Fruit fly (Drosophila melanogaster) whole organism, prepupa: Measurements from ENCODE around the gene CG10353.

Source experiments
- Blimp-1 ChIP-seq: fragments of 200-800 bp; sonication (Bioruptor generic); optimal IDR thresholded peaks from 3 replicates; lab custom pipeline; 2017; ENCODE audit warnings: missing biosample characterization, missing genetic modification characterization, mild to moderate bottlenecking, moderate library complexity, missing genetic modification reagents
- CG10631 ChIP-seq: fragments of 200-800 bp; sonication (Bioruptor generic); optimal IDR thresholded peaks from 2 replicates; lab custom pipeline; 2016; ENCODE audit warnings: missing biosample characterization, missing genetic modification characterization
- CG11294 ChIP-seq: fragments of 200-800 bp; sonication (Bioruptor generic); IDR thresholded peaks from 2 replicates; pipeline ENCODE4 v1.3.6; 2022; ENCODE audit warnings: missing biosample characterization, missing genetic modification characterization
- CG11762 ChIP-seq: fragments of 200-800 bp; sonication (Bioruptor generic); optimal IDR thresholded peaks from 3 replicates; lab custom pipeline; 2016; ENCODE audit warnings: missing biosample characterization, missing genetic modification characterization; ENCODE audit not compliant: insufficient read depth
- CG16779 ChIP-seq: fragments of 200-800 bp; sonication (Bioruptor generic); optimal IDR thresholded peaks from 3 replicates; lab custom pipeline; 2017; ENCODE audit warnings: missing biosample characterization, mild to moderate bottlenecking, missing genetic modification characterization
- CG3032 ChIP-seq: fragments of 200-800 bp; optimal IDR thresholded peaks from 2 replicates; lab custom pipeline; 2019; ENCODE audit warnings: missing biosample characterization, mild to moderate bottlenecking, missing genetic modification characterization, moderate library complexity
- CG31627 ChIP-seq: fragments of 200-800 bp; sonication (Bioruptor generic); optimal IDR thresholded peaks from 3 replicates; lab custom pipeline; 2016; ENCODE audit warnings: missing biosample characterization, missing genetic modification characterization
- CG32006 ChIP-seq: fragments of 200-800 bp; sonication (Bioruptor generic); optimal IDR thresholded peaks from 3 replicates; lab custom pipeline; 2017; ENCODE audit warnings: missing biosample characterization, mild to moderate bottlenecking, missing genetic modification characterization
- CG34406 ChIP-seq: fragments of 200-800 bp; sonication (Bioruptor generic); optimal IDR thresholded peaks from 3 replicates; lab custom pipeline; 2016; ENCODE audit warnings: missing biosample characterization, missing genetic modification characterization
- CG3919 ChIP-seq: fragments of 200-800 bp; sonication (Bioruptor generic); optimal IDR thresholded peaks from 3 replicates; lab custom pipeline; 2016; ENCODE audit warnings: missing biosample characterization, missing genetic modification characterization
- CG6163 ChIP-seq: fragments of 200-800 bp; sonication (Bioruptor generic); IDR thresholded peaks from 3 replicates; pipeline ENCODE4 v1.3.6; 2022; ENCODE audit warnings: missing biosample characterization, missing genetic modification characterization
- CG6792 ChIP-seq: fragments of 200-800 bp; sonication (Bioruptor generic); optimal IDR thresholded peaks from 3 replicates; lab custom pipeline; 2016; ENCODE audit warnings: missing biosample characterization, missing genetic modification characterization
- CG6854 ChIP-seq: fragments of 200-800 bp; sonication (Bioruptor generic); optimal IDR thresholded peaks from 2 replicates; lab custom pipeline; 2017; ENCODE audit warnings: missing biosample characterization, mild to moderate bottlenecking, missing genetic modification characterization
- Eip78C ChIP-seq: fragments of 200-800 bp; sonication (Bioruptor generic); peaks from one replicate; lab custom pipeline; 2016; ENCODE audit warnings: missing biosample characterization, missing genetic modification characterization
- Hr38 ChIP-seq: sonication (Bioruptor generic); optimal IDR thresholded peaks from 2 replicates; lab custom pipeline; 2016; ENCODE audit warnings: missing biosample characterization, missing genetic modification characterization
- Hr4 ChIP-seq: fragments of 200-800 bp; sonication (Bioruptor generic); optimal IDR thresholded peaks from 3 replicates; lab custom pipeline; 2016; ENCODE audit warnings: missing biosample characterization, missing genetic modification characterization
- Lpt ChIP-seq: fragments of 200-800 bp; sonication (Bioruptor generic); optimal IDR thresholded peaks from 3 replicates; lab custom pipeline; 2016; ENCODE audit warnings: missing biosample characterization, missing genetic modification characterization
- OdsH ChIP-seq: fragments of 200-800 bp; sonication (Bioruptor generic); optimal IDR thresholded peaks from 3 replicates; lab custom pipeline; 2016; ENCODE audit warnings: missing biosample characterization, missing genetic modification characterization
- Smox ChIP-seq: fragments of 200-800 bp; sonication (Bioruptor generic); optimal IDR thresholded peaks from 3 replicates; lab custom pipeline; 2016; ENCODE audit warnings: missing biosample characterization, missing genetic modification characterization
- Sox14 ChIP-seq: fragments of 200-800 bp; sonication (Bioruptor generic); optimal IDR thresholded peaks from 3 replicates; lab custom pipeline; 2016; ENCODE audit warnings: missing biosample characterization, missing genetic modification characterization
- Sox15 ChIP-seq: fragments of 200-800 bp; sonication (Bioruptor generic); optimal IDR thresholded peaks from 3 replicates; lab custom pipeline; 2016; ENCODE audit warnings: missing biosample characterization, missing genetic modification characterization
- acj6 ChIP-seq: fragments of 200-800 bp; sonication (Bioruptor generic); optimal IDR thresholded peaks from 3 replicates; lab custom pipeline; 2016; ENCODE audit warnings: missing biosample characterization, missing genetic modification characterization
- dac ChIP-seq: fragments of 200-800 bp; sonication (Bioruptor generic); optimal IDR thresholded peaks from 2 replicates; lab custom pipeline; 2017; ENCODE audit warnings: missing biosample characterization, mild to moderate bottlenecking, missing genetic modification characterization
- dsx ChIP-seq: fragments of 200-800 bp; optimal IDR thresholded peaks from 3 replicates; lab custom pipeline; 2019; ENCODE audit warnings: missing biosample characterization, mild to moderate bottlenecking, missing genetic modification characterization, moderate library complexity; ENCODE audit not compliant: poor library complexity, severe bottlenecking
- eg ChIP-seq: fragments of 200-800 bp; sonication (Bioruptor generic); IDR thresholded peaks from 3 replicates; pipeline ENCODE4 v1.3.6; 2022; ENCODE audit warnings: missing biosample characterization, missing genetic modification characterization
- esn ChIP-seq: fragments of 200-800 bp; sonication (Bioruptor generic); optimal IDR thresholded peaks from 2 replicates; lab custom pipeline; 2016; ENCODE audit warnings: missing biosample characterization, mild to moderate bottlenecking, missing genetic modification characterization, moderate library complexity
- fd85E ChIP-seq: fragments of 200-800 bp; sonication (Bioruptor generic); optimal IDR thresholded peaks from 3 replicates; lab custom pipeline; 2016; ENCODE audit warnings: missing biosample characterization, missing genetic modification characterization
- salr ChIP-seq, 2 experiments: fragments of 200-800 bp; sonication (Bioruptor generic); optimal IDR thresholded peaks; 3 replicates each; lab custom pipeline; 2016 to 2018; ENCODE audit warnings: missing biosample characterization in 2 of 2, missing genetic modification characterization in 2 of 2, mild to moderate bottlenecking in 1 of 2
- ss ChIP-seq, 2 experiments: fragments of 200-800 bp; sonication (Bioruptor generic); optimal IDR thresholded peaks; 2 replicates in 1 of 2; 3 replicates in 1 of 2; lab custom pipeline; 2017 to 2018; ENCODE audit warnings: mild to moderate bottlenecking in 2 of 2, missing biosample characterization in 2 of 2, missing genetic modification characterization in 2 of 2, moderate library complexity in 1 of 2
- svp ChIP-seq: fragments of 200-800 bp; sonication (Bioruptor generic); peaks from one replicate; lab custom pipeline; 2016; ENCODE audit warnings: missing biosample characterization, missing genetic modification characterization
- vri ChIP-seq: fragments of 200-800 bp; sonication (Bioruptor generic); optimal IDR thresholded peaks from 3 replicates; lab custom pipeline; 2016; ENCODE audit warnings: missing biosample characterization, mild to moderate bottlenecking, missing genetic modification characterization

CG10353 gene

dm6 chrX:11915154-11915593 lies 28.2 kb upstream of the CG10353 start (continued):
- TF ChIP-seq dsx (peak; percentile 89), CG34406 (GFP tag; lab: Kevin White, UChicago) (peak; percentile 88), CG3032 (tag; lab: Kevin White, UChicago) (peak; percentile 93), vri (peak; percentile 47), ss (GFP tag; optimal IDR thresholded peaks at IDR 0.05; lab: Kevin White, UChicago) (peak; percentile 93), dac (GFP tag; lab: Kevin White, UChicago) (peak; percentile 89), acj6 (GFP tag; lab: Kevin White, UChicago) (peak; percentile 82), CG31627 (peak; percentile 47), CG11294 (GFP tag; lab: Robert Waterston, UW) (peak; percentile 55), Hr4 (GFP tag; lab: Kevin White, UChicago) (peak; percentile 78), CG3919 (GFP tag; lab: Kevin White, UChicago) (peak; percentile 81), esn (GFP tag; lab: Kevin White, UChicago) (peak; percentile 84), svp (GFP tag; lab: Kevin White, UChicago) (peak; percentile 89), CG6854 (peak; percentile 92)

DNA sequence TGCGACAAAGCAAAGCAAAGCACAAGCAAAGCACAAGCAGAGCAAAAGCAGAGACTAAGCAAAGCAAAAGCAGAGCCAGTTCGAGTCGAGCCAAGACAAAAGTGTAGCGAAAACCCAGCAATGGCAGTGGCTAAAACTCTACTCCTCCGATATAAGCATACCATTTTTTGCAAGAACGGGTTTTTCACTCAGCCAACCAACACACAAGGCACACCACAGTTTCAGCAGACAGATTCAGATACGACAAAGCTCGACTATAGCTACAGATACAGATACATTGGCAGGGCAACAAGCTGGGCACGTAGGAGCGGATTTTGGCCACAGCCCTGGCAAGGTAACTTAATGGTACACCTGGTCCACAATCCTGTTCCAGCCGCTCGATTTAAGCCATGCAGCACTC lies 26.6 kb upstream of the CG10353 start:
- TF ChIP-seq CG11294 (GFP tag; lab: Robert Waterston, UW) (no peak), Sox14 (GFP tag; lab: Kevin White, UChicago) (no peak), CG11762 (no peak), CG6163 (GFP tag; lab: Robert Waterston, UW) (0 out of 3 replicates have a peak, but pooled peaks have one; percentile 12), Eip78C (GFP tag; lab: Kevin White, UChicago) (peak; percentile 56), ss (GFP tag; optimal IDR thresholded peaks at IDR 0.05; lab: Kevin White, UChicago) (peak in 1 of 2 experiments; percentile 27), salr (GFP tag; optimal IDR thresholded peaks at IDR 0.05; lab: Kevin White, UChicago) (no peak), CG6854 (peak; percentile 41), dsx (peak; percentile 12), Blimp-1 (GFP tag; lab: Kevin White, UChicago) (no peak), Smox (no peak), CG6792 (GFP tag; lab: Kevin White, UChicago) (no peak), Lpt (GFP tag; lab: Kevin White, UChicago) (peak; percentile 34), eg (GFP tag; lab: Robert Waterston, UW) (no peak)

DNA sequence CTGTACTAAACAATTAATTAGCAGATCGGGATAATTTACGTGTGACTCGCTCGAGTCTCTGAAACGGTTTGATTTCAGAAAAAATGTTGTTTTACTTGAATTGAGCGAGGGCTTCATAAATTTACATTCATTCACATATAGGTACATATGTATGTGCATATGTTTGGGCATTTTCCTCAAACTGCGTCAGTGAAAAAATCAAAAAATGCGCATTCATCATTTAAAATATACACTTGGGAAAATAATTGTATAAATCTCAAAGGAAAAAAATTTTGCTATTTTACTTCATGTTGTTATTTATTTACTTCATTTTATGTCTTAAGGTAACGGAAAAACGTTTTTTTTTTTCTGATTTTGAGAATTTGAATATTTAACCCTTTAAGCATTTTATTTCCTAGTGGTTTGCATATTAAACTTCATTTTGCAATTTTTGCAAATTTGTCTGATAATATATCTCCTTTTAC lies 19.9 kb upstream of the CG10353 start, which contains the start of gene CG43156:
CG43156 (minus strand) TSS at position 51 of the 464 bp plus-strand sequence.
- TF ChIP-seq Eip78C (GFP tag; lab: Kevin White, UChicago) (peak; percentile 41), CG32006 (GFP tag; lab: Kevin White, UChicago) (no peak)

dm6 chrX:11905144-11905543 lies 18.2 kb upstream of the CG10353 start, which contains the start of gene Upf1:
Gene Upf1, minus strand, starts transcription at chrX:11905371.
- TF ChIP-seq CG31627 = peak; percentile 13
- TF ChIP-seq esn (GFP tag; lab: Kevin White, UChicago) = peak; percentile 30
- no peak for TF ChIP-seq Lpt (GFP tag; lab: Kevin White, UChicago)
- TF ChIP-seq CG10631 (GFP tag; lab: Kevin White, UChicago) = peak; percentile 28

- TF ChIP-seq CG3919 (GFP tag; lab: Kevin White, UChicago) (peak; percentile 14), Sox15 (GFP tag; lab: Kevin White, UChicago) (no peak)
Measured at dm6 chrX:11895141-11895540, 8.2 kb upstream of the CG10353 start.

- no peak for TF ChIP-seq Hr38 (GFP tag; lab: Kevin White, UChicago)
Measured at dm6 chrX:11894198-11894597, 7.2 kb upstream of the CG10353 start.

dm6 chrX:11893643-11894042 lies 6.7 kb upstream of the CG10353 start, which contains the start of gene wisp:
Gene wisp, plus strand, starts transcription at chrX:11893943.
- TF ChIP-seq CG31627 (no peak), fd85E (GFP tag; lab: Kevin White, UChicago) (no peak), OdsH (GFP tag; lab: Kevin White, UChicago) (no peak), CG6163 (GFP tag; lab: Robert Waterston, UW) (no peak), dac (GFP tag; lab: Kevin White, UChicago) (no peak), CG16779 (tag; lab: Kevin White, UChicago) (no peak), acj6 (GFP tag; lab: Kevin White, UChicago) (no peak), salr (GFP tag; optimal IDR thresholded peaks at IDR 0.05; lab: Kevin White, UChicago) (no peak)
